Worm (Caenorhabditis elegans): ENCODE results near the gene srz-18.

Gene srz-18

ce11 chrV:20648868-20649267 lies 22.4 kb downstream of the srz-18 start:
- TF ChIP-seq sem-2 (GFP tag; optimal IDR thresholded peaks at IDR 0.05) (no peak), hlh-1 (tag; optimal IDR thresholded peaks at IDR 0.05) (no peak), ceh-39 (tag; optimal IDR thresholded peaks at IDR 0.05) (no peak), flh-1 (GFP tag; optimal IDR thresholded peaks at IDR 0.05) (no peak), nhr-12 (tag; optimal IDR thresholded peaks at IDR 0.05) (no peak), mep-1 (tag; optimal IDR thresholded peaks at IDR 0.05) (no peak), mab-5 (tag; optimal IDR thresholded peaks at IDR 0.05) (no peak), bed-3 (GFP tag; optimal IDR thresholded peaks at IDR 0.05) (no peak), snpc-4 (tag; optimal IDR thresholded peaks at IDR 0.05) (no peak)

ce11 chrV:20651923-20652322 lies 25.4 kb downstream of the srz-18 start:
- no peak for TF ChIP-seq ztf-11 (tag; optimal IDR thresholded peaks at IDR 0.05)
- peak; percentile 54 for TF ChIP-seq ces-1 (GFP tag; optimal IDR thresholded peaks at IDR 0.05)
- TF ChIP-seq nhr-28 (tag; optimal IDR thresholded peaks at IDR 0.05): no peak
- TF ChIP-seq zip-8 (tag; optimal IDR thresholded peaks at IDR 0.05): no peak

- TF ChIP-seq nhr-237 (tag; optimal IDR thresholded peaks at IDR 0.05) (no peak), mab-5 (tag; optimal IDR thresholded peaks at IDR 0.05) (no peak), lin-13 (tag; optimal IDR thresholded peaks at IDR 0.05) (no peak), ceh-43 (GFP tag; optimal IDR thresholded peaks at IDR 0.05) (no peak), mls-2 (tag; optimal IDR thresholded peaks at IDR 0.05) (no peak), cnd-1 (tag; optimal IDR thresholded peaks at IDR 0.05) (no peak), pha-4 (tag; optimal IDR thresholded peaks at IDR 0.05) (no peak), nhr-2 (tag; optimal IDR thresholded peaks at IDR 0.05) (no peak), M03D4.4 (tag; optimal IDR thresholded peaks at IDR 0.05) (no peak), nhr-76 (tag; optimal IDR thresholded peaks at IDR 0.05) (no peak), lin-32 (GFP tag; optimal IDR thresholded peaks at IDR 0.05) (no peak), unc-62 (GFP tag; optimal IDR thresholded peaks at IDR 0.05) (no peak), ceh-39 (tag; optimal IDR thresholded peaks at IDR 0.05) (no peak), unc-120 (tag; optimal IDR thresholded peaks at IDR 0.05; ENCODE audit: poor library complexity, severe bottlenecking) (no peak), elt-1 (tag; optimal IDR thresholded peaks at IDR 0.05; ENCODE audit: borderline replicate concordance, insufficient read depth) (no peak), lsy-2 (tag; optimal IDR thresholded peaks at IDR 0.05) (no peak), blmp-1 (tag; optimal IDR thresholded peaks at IDR 0.05) (no peak)
These were observed 27.8 kb downstream of the srz-18 start, which contains the start of gene mnr-1 for ce11 chrV:20654350-20654749. Gene mnr-1 (plus strand): TSS chrV:20654650.

- TF ChIP-seq ceh-43 (GFP tag; optimal IDR thresholded peaks at IDR 0.05) (no peak), ces-1 (GFP tag; optimal IDR thresholded peaks at IDR 0.05) (peak; percentile 92)
These were observed 28.7 kb downstream of the srz-18 start for ce11 chrV:20655174-20655573.

- TF ChIP-seq hlh-1 (tag; optimal IDR thresholded peaks at IDR 0.05) (peak; percentile 65), sptf-1 (tag; optimal IDR thresholded peaks at IDR 0.05) (no peak), mab-5 (tag; optimal IDR thresholded peaks at IDR 0.05) (peak; percentile 69), unc-62 (GFP tag; optimal IDR thresholded peaks at IDR 0.05) (peak; percentile 86), bed-3 (GFP tag; optimal IDR thresholded peaks at IDR 0.05) (no peak), cnd-1 (tag; optimal IDR thresholded peaks at IDR 0.05) (peak; percentile 1), sem-2 (GFP tag; optimal IDR thresholded peaks at IDR 0.05) (no peak)
These were observed 30.1 kb downstream of the srz-18 start for ce11 chrV:20656626-20657025.

- TF ChIP-seq ceh-83 (GFP tag; optimal IDR thresholded peaks at IDR 0.05) (no peak), blmp-1 (tag; optimal IDR thresholded peaks at IDR 0.05) (no peak), nhr-12 (tag; optimal IDR thresholded peaks at IDR 0.05) (no peak), mls-2 (tag; optimal IDR thresholded peaks at IDR 0.05) (no peak), bed-3 (GFP tag; optimal IDR thresholded peaks at IDR 0.05) (no peak), elt-3 (tag; optimal IDR thresholded peaks at IDR 0.05) (no peak), sptf-1 (tag; optimal IDR thresholded peaks at IDR 0.05) (no peak)
These were observed 33.5 kb downstream of the srz-18 start, which contains the start of gene W01F3.2 for ce11 chrV:20660025-20660424. Gene W01F3.2 (plus strand): TSS chrV:20660325.

All from whole organism, mixed stage, embryonic.